Worm (Caenorhabditis elegans): ENCODE results near the gene pnn-1.
A peak's percentile ranks its signal among the peaks of the same experiment; 100 is the strongest.

pnn-1 gene

ce11 chrV:13003378-13003777, 32.5 kb downstream of the pnn-1 start:
- TF ChIP-seq scrt-1 (GFP tag; IDR thresholded peaks at IDR 0.05): peak; percentile 91
- peak; percentile 89 for TF ChIP-seq sea-1 (GFP tag; conservative IDR thresholded peaks at IDR 0.05)
- peak; percentile 8 for TF ChIP-seq tra-4 (tag; optimal IDR thresholded peaks at IDR 0.05)
- TF ChIP-seq aly-1 (tag; optimal IDR thresholded peaks at IDR 0.05): peak; percentile 88
- peak; percentile 86 for TF ChIP-seq ets-7 (tag; optimal IDR thresholded peaks at IDR 0.05)
- TF ChIP-seq ama-1 (optimal IDR thresholded peaks at IDR 0.05): no peak
- TF ChIP-seq B0310.2 (tag; optimal IDR thresholded peaks at IDR 0.05): peak; percentile 86
- peak; percentile 76 for TF ChIP-seq ceh-13 (GFP tag; optimal IDR thresholded peaks at IDR 0.05)
- peak; percentile 83 for TF ChIP-seq tbx-37 (GFP tag; conservative IDR thresholded peaks at IDR 0.05)
- TF ChIP-seq pes-1 (GFP tag; IDR thresholded peaks at IDR 0.05): peak; percentile 92
- peak; percentile 88 for TF ChIP-seq hmg-4 (GFP tag; optimal IDR thresholded peaks at IDR 0.05)
- TF ChIP-seq F13C5.2 (tag; optimal IDR thresholded peaks at IDR 0.05): peak; percentile 70
- peak; percentile 88 for TF ChIP-seq tbx-11 (GFP tag; IDR thresholded peaks at IDR 0.05)
- TF ChIP-seq hmbx-1 (tag; optimal IDR thresholded peaks at IDR 0.05): peak; percentile 68
- peak; percentile 84 for TF ChIP-seq ceh-36 (tag; optimal IDR thresholded peaks at IDR 0.05)
- peak; percentile 89 for TF ChIP-seq flt-1 (GFP tag; IDR thresholded peaks at IDR 0.05)
- TF ChIP-seq hnd-1 (tag; optimal IDR thresholded peaks at IDR 0.05): peak; percentile 82

DNA sequence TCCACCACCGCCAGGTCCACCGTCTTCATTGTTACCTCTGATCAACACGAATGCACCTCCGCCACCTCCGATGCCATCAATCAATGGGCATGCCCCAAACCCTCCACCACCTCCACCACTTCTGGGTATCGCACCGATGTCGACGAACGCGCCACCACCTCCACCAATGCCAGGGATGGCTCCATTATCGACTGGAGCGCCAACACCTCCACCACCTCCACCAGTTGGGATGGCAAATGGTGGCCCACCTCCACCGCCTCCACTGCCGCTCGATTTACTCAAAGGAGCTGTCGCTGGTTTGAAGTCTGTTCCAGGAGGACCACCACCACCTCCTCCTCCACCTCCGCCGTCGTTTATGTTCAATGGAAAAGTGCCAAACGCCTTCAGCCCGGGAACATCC, 33.5 kb downstream of the pnn-1 start:
- TF ChIP-seq hnd-1 (tag; optimal IDR thresholded peaks at IDR 0.05) (no peak), sea-1 (GFP tag; conservative IDR thresholded peaks at IDR 0.05) (no peak), scrt-1 (GFP tag; IDR thresholded peaks at IDR 0.05) (no peak), hmbx-1 (tag; optimal IDR thresholded peaks at IDR 0.05) (no peak), hmg-4 (GFP tag; optimal IDR thresholded peaks at IDR 0.05) (no peak), ama-1 (optimal IDR thresholded peaks at IDR 0.05) (no peak), pes-1 (GFP tag; IDR thresholded peaks at IDR 0.05) (no peak), tbx-37 (GFP tag; conservative IDR thresholded peaks at IDR 0.05) (no peak), ceh-36 (tag; optimal IDR thresholded peaks at IDR 0.05) (no peak), ceh-13 (GFP tag; optimal IDR thresholded peaks at IDR 0.05) (no peak), tbx-11 (GFP tag; IDR thresholded peaks at IDR 0.05) (no peak), ets-7 (tag; optimal IDR thresholded peaks at IDR 0.05) (no peak), F13C5.2 (tag; optimal IDR thresholded peaks at IDR 0.05) (no peak), aly-1 (tag; optimal IDR thresholded peaks at IDR 0.05) (no peak)

- TF ChIP-seq hmbx-1 (tag; optimal IDR thresholded peaks at IDR 0.05) (no peak), pes-1 (GFP tag; IDR thresholded peaks at IDR 0.05) (no peak), hmg-4 (GFP tag; optimal IDR thresholded peaks at IDR 0.05) (no peak), flt-1 (GFP tag; IDR thresholded peaks at IDR 0.05) (no peak), tbx-11 (GFP tag; IDR thresholded peaks at IDR 0.05) (no peak), scrt-1 (GFP tag; IDR thresholded peaks at IDR 0.05) (no peak), B0310.2 (tag; optimal IDR thresholded peaks at IDR 0.05) (no peak), aly-1 (tag; optimal IDR thresholded peaks at IDR 0.05) (no peak), sea-1 (GFP tag; conservative IDR thresholded peaks at IDR 0.05) (no peak), F13C5.2 (tag; optimal IDR thresholded peaks at IDR 0.05) (no peak), ceh-36 (tag; optimal IDR thresholded peaks at IDR 0.05) (no peak)
These were observed 35.8 kb downstream of the pnn-1 start for ce11 chrV:13006754-13007153.

DNA sequence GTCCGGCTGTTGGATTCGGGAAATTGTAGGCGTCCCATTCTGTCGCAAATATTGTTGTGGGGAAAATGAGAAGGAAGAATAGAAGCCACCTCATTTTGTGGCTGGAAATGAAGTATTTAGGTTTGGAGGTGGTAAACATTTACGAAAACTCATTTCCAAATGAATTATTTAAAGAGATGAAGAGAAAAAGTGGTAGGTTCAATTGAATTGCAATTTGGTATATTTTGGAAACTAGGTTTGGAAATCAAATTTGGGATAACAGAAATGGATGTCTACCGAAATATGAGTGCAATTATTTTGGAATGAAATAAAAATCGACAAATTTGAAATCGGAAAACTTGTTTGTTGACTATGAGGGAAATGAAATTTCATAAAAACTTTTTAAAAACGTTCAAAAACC, 37.9 kb downstream of the pnn-1 start, which contains the start of gene F15B9.10:
Gene F15B9.10, minus strand, starts transcription at position 101 of the 400 bp plus-strand sequence.
- TF ChIP-seq sea-1 (GFP tag; conservative IDR thresholded peaks at IDR 0.05): no peak
- TF ChIP-seq tra-4 (tag; optimal IDR thresholded peaks at IDR 0.05): no peak
- TF ChIP-seq hnd-1 (tag; optimal IDR thresholded peaks at IDR 0.05): no peak
- no peak for TF ChIP-seq ets-7 (tag; optimal IDR thresholded peaks at IDR 0.05)
- no peak for TF ChIP-seq B0310.2 (tag; optimal IDR thresholded peaks at IDR 0.05)
- no peak for TF ChIP-seq hmg-4 (GFP tag; optimal IDR thresholded peaks at IDR 0.05)
- TF ChIP-seq ama-1 (optimal IDR thresholded peaks at IDR 0.05): no peak
- TF ChIP-seq ceh-36 (tag; optimal IDR thresholded peaks at IDR 0.05): no peak
- no peak for TF ChIP-seq hmbx-1 (tag; optimal IDR thresholded peaks at IDR 0.05)
- no peak for TF ChIP-seq tbx-37 (GFP tag; conservative IDR thresholded peaks at IDR 0.05)
- no peak for TF ChIP-seq scrt-1 (GFP tag; IDR thresholded peaks at IDR 0.05)
- TF ChIP-seq pes-1 (GFP tag; IDR thresholded peaks at IDR 0.05): no peak

ce11 chrV:13009271-13009670, 38.4 kb downstream of the pnn-1 start:
- TF ChIP-seq tra-4 (tag; optimal IDR thresholded peaks at IDR 0.05): no peak
- TF ChIP-seq tbx-11 (GFP tag; IDR thresholded peaks at IDR 0.05): no peak
- TF ChIP-seq tbx-37 (GFP tag; conservative IDR thresholded peaks at IDR 0.05): no peak
- TF ChIP-seq flt-1 (GFP tag; IDR thresholded peaks at IDR 0.05): no peak
- no peak for TF ChIP-seq sea-1 (GFP tag; conservative IDR thresholded peaks at IDR 0.05)
- TF ChIP-seq ets-7 (tag; optimal IDR thresholded peaks at IDR 0.05): no peak
- no peak for TF ChIP-seq pes-1 (GFP tag; IDR thresholded peaks at IDR 0.05)
- TF ChIP-seq ceh-36 (tag; optimal IDR thresholded peaks at IDR 0.05): no peak
- no peak for TF ChIP-seq hmbx-1 (tag; optimal IDR thresholded peaks at IDR 0.05)
- TF ChIP-seq aly-1 (tag; optimal IDR thresholded peaks at IDR 0.05): no peak
- no peak for TF ChIP-seq scrt-1 (GFP tag; IDR thresholded peaks at IDR 0.05)
- TF ChIP-seq hmg-4 (GFP tag; optimal IDR thresholded peaks at IDR 0.05): no peak
- TF ChIP-seq ceh-13 (GFP tag; optimal IDR thresholded peaks at IDR 0.05): no peak
- no peak for TF ChIP-seq B0310.2 (tag; optimal IDR thresholded peaks at IDR 0.05)
- TF ChIP-seq F13C5.2 (tag; optimal IDR thresholded peaks at IDR 0.05): no peak

DNA sequence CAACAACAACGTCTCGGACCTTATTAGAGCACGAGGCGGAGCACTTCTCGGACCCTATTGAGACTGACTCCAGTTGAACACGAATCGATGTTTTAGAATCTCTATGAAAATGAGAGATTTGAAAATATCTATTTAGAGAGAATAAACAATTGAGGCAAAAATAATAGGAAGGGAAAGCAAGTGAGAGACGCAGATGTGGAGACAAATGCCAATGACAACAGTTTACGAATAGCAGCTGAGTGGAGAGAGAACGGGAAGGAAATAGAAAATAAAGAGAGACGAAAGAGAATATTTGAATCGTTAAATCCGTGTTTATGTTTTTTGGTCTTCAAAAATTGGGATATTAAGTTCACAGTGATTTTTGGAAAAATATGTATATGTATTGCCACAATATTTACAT, 38.9 kb downstream of the pnn-1 start:
- no peak for TF ChIP-seq sea-1 (GFP tag; conservative IDR thresholded peaks at IDR 0.05)
- no peak for TF ChIP-seq tra-4 (tag; optimal IDR thresholded peaks at IDR 0.05)
- TF ChIP-seq tbx-11 (GFP tag; IDR thresholded peaks at IDR 0.05): no peak
- no peak for TF ChIP-seq flt-1 (GFP tag; IDR thresholded peaks at IDR 0.05)
- TF ChIP-seq scrt-1 (GFP tag; IDR thresholded peaks at IDR 0.05): no peak
- TF ChIP-seq tbx-37 (GFP tag; conservative IDR thresholded peaks at IDR 0.05): no peak

DNA sequence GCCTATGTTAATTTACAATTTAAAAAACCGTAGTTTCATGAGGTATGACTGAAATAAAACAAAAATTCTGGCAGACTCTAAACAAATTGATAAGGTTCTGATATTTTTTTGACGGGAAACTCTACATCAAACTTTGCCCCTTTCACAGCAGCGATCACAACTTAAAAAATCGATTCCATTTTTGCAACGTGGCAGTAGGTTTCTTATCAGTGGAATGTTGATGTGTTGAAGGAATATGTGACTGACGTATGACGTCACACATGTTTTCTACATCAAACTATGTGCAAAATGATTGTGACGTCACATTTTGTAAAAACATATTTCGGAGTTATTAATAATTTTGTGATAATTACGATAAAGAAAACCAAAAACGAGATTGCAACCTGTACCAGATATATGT, 41.0 kb downstream of the pnn-1 start:
- TF ChIP-seq hnd-1 (tag; optimal IDR thresholded peaks at IDR 0.05) (no peak), pes-1 (GFP tag; IDR thresholded peaks at IDR 0.05) (no peak), tra-4 (tag; optimal IDR thresholded peaks at IDR 0.05) (no peak), B0310.2 (tag; optimal IDR thresholded peaks at IDR 0.05) (no peak), ceh-36 (tag; optimal IDR thresholded peaks at IDR 0.05) (no peak), hmg-4 (GFP tag; optimal IDR thresholded peaks at IDR 0.05) (no peak), flt-1 (GFP tag; IDR thresholded peaks at IDR 0.05) (no peak)

All from whole organism, early embryonic.